Worm (Caenorhabditis elegans) whole organism, late embryonic: ENCODE measurements around the gene K10D2.5.

Experiments
- lin-11 ChIP-seq: fragments of 200-800 bp; sonication (Bioruptor generic); optimal IDR thresholded peaks from 2 replicates; lab custom pipeline; 2018; ENCODE audit warnings: mild to moderate bottlenecking, missing genetic modification characterization, missing compliant biosample characterization
- rnt-1 ChIP-seq: sonication (generic microtip); optimal IDR thresholded peaks from 2 replicates; lab custom pipeline; 2016; ENCODE audit warnings: missing genetic modification characterization, missing compliant biosample characterization

DNA sequence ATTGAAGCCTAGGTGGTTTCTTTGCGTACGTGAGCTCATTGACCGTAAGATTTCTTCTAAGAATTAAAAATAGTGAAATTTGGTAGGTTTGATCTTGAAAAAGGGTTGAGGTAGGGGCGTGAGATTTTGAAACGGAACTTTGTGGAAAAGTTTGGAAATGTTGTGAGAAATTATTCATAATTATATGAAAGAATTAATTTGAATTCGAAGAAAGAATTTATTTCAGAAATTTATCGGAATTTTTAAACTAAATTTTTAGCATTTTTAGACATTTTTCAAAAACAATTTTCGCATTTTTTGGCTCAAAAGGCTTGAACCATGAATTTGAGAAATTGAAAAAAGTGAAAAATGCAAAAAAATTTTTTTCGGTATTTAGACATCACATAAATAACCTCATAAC is 41.6 kb downstream of the K10D2.5 start:
- no peak for TF ChIP-seq rnt-1 (tag; lab: Kevin White, UChicago)
- no peak for TF ChIP-seq lin-11 (tag; lab: Kevin White, UChicago)
